Fruit fly (Drosophila melanogaster) S2 (cell line): Measurements from ENCODE around the gene Uev1A.

ENCODE experiments used
- CG8478 ChIP-seq: fragments of >200 bp; optimal IDR thresholded peaks from 2 replicates; lab custom pipeline; 2018
- CTCF ChIP-seq, 2 experiments: fragments of >200 bp; optimal IDR thresholded peaks; 2 replicates each; lab custom pipeline; 2018

DNA sequence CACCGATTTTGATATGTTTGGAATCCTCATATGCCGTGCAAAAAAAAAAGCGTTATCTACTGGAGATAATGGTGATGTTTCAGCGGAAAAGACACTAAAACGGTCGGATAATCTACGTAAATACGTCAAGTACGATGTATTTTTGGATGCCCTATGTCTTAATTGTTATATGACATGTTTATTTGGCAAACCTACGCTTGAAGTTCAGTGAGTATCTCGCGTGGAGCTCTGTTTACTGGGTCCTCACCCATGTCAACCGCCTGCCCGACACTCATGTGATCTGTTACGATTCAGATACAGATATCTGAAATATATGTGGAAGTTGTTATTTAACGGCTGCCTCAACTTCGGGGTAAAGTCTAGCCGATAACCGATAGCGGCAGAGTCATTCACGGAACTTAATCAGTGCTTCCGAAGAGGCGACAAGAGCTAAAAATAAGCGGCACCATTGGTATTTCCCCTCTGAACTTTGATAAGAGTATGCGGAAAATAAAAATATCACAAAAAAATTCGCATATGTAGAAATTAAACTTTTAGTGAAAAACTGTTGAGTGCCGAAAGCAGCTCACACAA is 12.5 kb downstream of the Uev1A start:
- TF ChIP-seq CTCF (optimal IDR thresholded peaks at IDR 0.05; lab: Kevin White, UChicago) (no peak), CG8478 (lab: Kevin White, UChicago) (no peak)
